Worm (Caenorhabditis elegans) whole organism, early embryonic: ENCODE results near the gene bus-8B.

Source experiments
- B0310.2 ChIP-seq: sonication (generic microtip); optimal IDR thresholded peaks from 2 replicates; lab custom pipeline; 2016; ENCODE audit warnings: mild to moderate bottlenecking, missing genetic modification characterization, missing compliant biosample characterization
- F13C5.2 ChIP-seq: sonication (generic microtip); optimal IDR thresholded peaks from 2 replicates; lab custom pipeline; 2017; ENCODE audit warnings: mild to moderate bottlenecking, missing genetic modification characterization, inconsistent platforms, missing compliant biosample characterization
- aly-1 ChIP-seq: sonication (generic microtip); optimal IDR thresholded peaks from 2 replicates; lab custom pipeline; 2016; ENCODE audit warnings: missing genetic modification characterization, missing compliant biosample characterization
- ama-1 ChIP-seq: fragments of 150-350 bp; optimal IDR thresholded peaks from 2 replicates; lab custom pipeline; 2014
- ceh-13 ChIP-seq: fragments of 200-800 bp; sonication (Bioruptor generic); optimal IDR thresholded peaks from 2 replicates; lab custom pipeline; 2018; ENCODE audit warnings: mild to moderate bottlenecking, missing genetic modification characterization, missing compliant biosample characterization
- ceh-36 ChIP-seq: sonication (generic microtip); optimal IDR thresholded peaks from 2 replicates; lab custom pipeline; 2016; ENCODE audit warnings: missing genetic modification characterization, inconsistent platforms, missing compliant biosample characterization
- ets-7 ChIP-seq: sonication (generic microtip); optimal IDR thresholded peaks from 2 replicates; lab custom pipeline; 2016; ENCODE audit warnings: missing genotype, missing genetic modification characterization, missing compliant biosample characterization
- flt-1 ChIP-seq: fragments of 200-800 bp; sonication (Bioruptor generic); IDR thresholded peaks from 2 replicates; pipeline ENCODE4 v1.3.6; 2022; ENCODE audit warnings: missing genetic modification characterization, missing compliant biosample characterization
- hmbx-1 ChIP-seq: sonication (generic microtip); optimal IDR thresholded peaks from 2 replicates; lab custom pipeline; 2016; ENCODE audit warnings: mild to moderate bottlenecking, missing genetic modification characterization, missing compliant biosample characterization
- hmg-4 ChIP-seq: fragments of 200-800 bp; sonication (Bioruptor generic); optimal IDR thresholded peaks from 2 replicates; lab custom pipeline; 2018; ENCODE audit warnings: mild to moderate bottlenecking, missing genetic modification characterization, missing compliant biosample characterization
- hnd-1 ChIP-seq: sonication (generic microtip); optimal IDR thresholded peaks from 2 replicates; lab custom pipeline; 2016; ENCODE audit warnings: missing genetic modification characterization, missing compliant biosample characterization
- pes-1 ChIP-seq: fragments of 200-800 bp; sonication (Bioruptor generic); IDR thresholded peaks from 2 replicates; pipeline ENCODE4 v1.3.6; 2022; ENCODE audit warnings: missing genetic modification reagents, missing genetic modification characterization, missing compliant biosample characterization
- scrt-1 ChIP-seq: fragments of 200-800 bp; sonication (Bioruptor generic); IDR thresholded peaks from 2 replicates; pipeline ENCODE4 v1.3.6; 2022; ENCODE audit warnings: missing genetic modification characterization, missing compliant biosample characterization
- sea-1 ChIP-seq: fragments of 200-800 bp; sonication (Bioruptor generic); conservative IDR thresholded peaks from 2 replicates; pipeline ENCODE4 v1.3.6; 2022; ENCODE audit warnings: missing genetic modification characterization, missing compliant biosample characterization
- tbx-11 ChIP-seq: fragments of 200-800 bp; sonication (Bioruptor generic); IDR thresholded peaks from 2 replicates; pipeline ENCODE4 v1.3.6; 2022; ENCODE audit warnings: missing genetic modification characterization, missing compliant biosample characterization
- tbx-37 ChIP-seq: fragments of 200-800 bp; sonication (Bioruptor generic); conservative IDR thresholded peaks from 2 replicates; pipeline ENCODE4 v1.3.6; 2022; ENCODE audit warnings: missing genetic modification reagents, missing genetic modification characterization, missing compliant biosample characterization
- tra-4 ChIP-seq: sonication (generic microtip); optimal IDR thresholded peaks from 2 replicates; lab custom pipeline; 2017; ENCODE audit warnings: missing genetic modification characterization, missing compliant biosample characterization

bus-8B gene

ce11 chrX:5455107-5455506 is 38.0 kb upstream of the bus-8B start:
- no peak for TF ChIP-seq tra-4 (tag; lab: Kevin White, UChicago)
- TF ChIP-seq hmg-4 (GFP tag; lab: Kevin White, UChicago), result no peak
- no peak for TF ChIP-seq hmbx-1 (tag; lab: Kevin White, UChicago)
- TF ChIP-seq ama-1 (lab: Kevin White, UChicago), result no peak
- TF ChIP-seq B0310.2 (tag; lab: Kevin White, UChicago), result no peak
- no peak for TF ChIP-seq pes-1 (GFP tag; lab: Robert Waterston, UW)
- no peak for TF ChIP-seq flt-1 (GFP tag; lab: Robert Waterston, UW)
- no peak for TF ChIP-seq tbx-37 (GFP tag; lab: Robert Waterston, UW)

- no peak for TF ChIP-seq tra-4 (tag; lab: Kevin White, UChicago)
- TF ChIP-seq F13C5.2 (tag; lab: Kevin White, UChicago), result no peak
- no peak for TF ChIP-seq flt-1 (GFP tag; lab: Robert Waterston, UW)
- TF ChIP-seq hmbx-1 (tag; lab: Kevin White, UChicago), result no peak
- TF ChIP-seq scrt-1 (GFP tag; lab: Robert Waterston, UW), result no peak
These were observed 35.9 kb upstream of the bus-8B start for ce11 chrX:5457184-5457583.

ce11 chrX:5458043-5458442 is 35.1 kb upstream of the bus-8B start:
- TF ChIP-seq tbx-37 (GFP tag; lab: Robert Waterston, UW) (no peak), flt-1 (GFP tag; lab: Robert Waterston, UW) (no peak), hmg-4 (GFP tag; lab: Kevin White, UChicago) (no peak), tra-4 (tag; lab: Kevin White, UChicago) (no peak)

DNA sequence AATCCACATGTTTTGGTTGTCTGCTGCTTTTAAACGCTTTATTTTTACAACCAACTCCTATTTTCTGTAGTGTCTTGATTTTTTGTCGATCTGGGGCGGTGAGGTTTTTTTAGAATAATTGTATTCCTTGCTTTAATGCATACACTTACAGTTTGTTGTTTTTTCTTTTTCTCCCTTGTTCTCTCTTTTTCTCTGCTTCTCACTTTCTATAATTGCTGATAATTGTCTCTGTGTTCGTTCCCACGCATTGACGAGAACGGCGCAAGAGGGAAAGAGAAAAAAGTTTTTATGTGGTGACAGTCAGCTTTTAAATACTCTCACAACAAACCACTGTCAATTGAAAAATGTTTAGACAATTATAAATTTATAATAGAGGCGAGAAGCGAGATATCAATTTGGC is 34.4 kb upstream of the bus-8B start:
- TF ChIP-seq B0310.2 (tag; lab: Kevin White, UChicago), result no peak

ce11 chrX:5460930-5461329 is 32.2 kb upstream of the bus-8B start, which contains the start of gene ddr-1:
ddr-1 (plus strand) TSS chrX:5461230.
- no peak for TF ChIP-seq ets-7 (tag; lab: Kevin White, UChicago)
- no peak for TF ChIP-seq ama-1 (lab: Kevin White, UChicago)
- TF ChIP-seq B0310.2 (tag; lab: Kevin White, UChicago), result no peak
- TF ChIP-seq F13C5.2 (tag; lab: Kevin White, UChicago), result no peak
- no peak for TF ChIP-seq tbx-11 (GFP tag; lab: Robert Waterston, UW)
- TF ChIP-seq hmbx-1 (tag; lab: Kevin White, UChicago), result no peak
- TF ChIP-seq ceh-36 (tag; lab: Kevin White, UChicago), result no peak
- no peak for TF ChIP-seq ceh-13 (GFP tag; lab: Kevin White, UChicago)
- no peak for TF ChIP-seq hmg-4 (GFP tag; lab: Kevin White, UChicago)
- no peak for TF ChIP-seq flt-1 (GFP tag; lab: Robert Waterston, UW)
- no peak for TF ChIP-seq sea-1 (GFP tag; lab: Robert Waterston, UW)
- TF ChIP-seq hnd-1, result no peak
- no peak for TF ChIP-seq pes-1 (GFP tag; lab: Robert Waterston, UW)
- TF ChIP-seq aly-1 (tag; lab: Kevin White, UChicago), result no peak
- TF ChIP-seq scrt-1 (GFP tag; lab: Robert Waterston, UW), result no peak

DNA sequence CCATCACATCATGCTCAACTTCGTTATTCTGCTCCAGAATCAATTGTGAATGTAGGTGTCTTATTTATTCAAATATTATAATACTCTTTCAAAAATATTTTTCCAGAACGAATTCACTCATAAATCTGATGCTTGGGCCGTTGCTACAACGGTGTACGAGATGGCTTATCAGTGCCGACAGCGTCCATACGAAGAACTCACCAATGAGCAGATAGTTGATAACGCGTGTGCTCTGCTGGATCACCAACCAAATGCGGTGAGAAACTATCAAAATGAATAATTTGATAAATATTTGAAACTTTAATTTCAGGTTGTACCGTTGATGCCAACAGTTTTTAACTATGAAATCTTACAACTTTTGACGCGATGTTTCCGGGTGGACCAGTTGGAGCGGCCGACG is 27.5 kb upstream of the bus-8B start:
- no peak for TF ChIP-seq scrt-1 (GFP tag; lab: Robert Waterston, UW)
- no peak for TF ChIP-seq pes-1 (GFP tag; lab: Robert Waterston, UW)
- TF ChIP-seq flt-1 (GFP tag; lab: Robert Waterston, UW), result no peak
- no peak for TF ChIP-seq hmbx-1 (tag; lab: Kevin White, UChicago)
- no peak for TF ChIP-seq ama-1 (lab: Kevin White, UChicago)
- no peak for TF ChIP-seq tbx-37 (GFP tag; lab: Robert Waterston, UW)
- no peak for TF ChIP-seq ceh-36 (tag; lab: Kevin White, UChicago)
- TF ChIP-seq tbx-11 (GFP tag; lab: Robert Waterston, UW), result no peak
- TF ChIP-seq tra-4 (tag; lab: Kevin White, UChicago), result no peak
- no peak for TF ChIP-seq B0310.2 (tag; lab: Kevin White, UChicago)
- TF ChIP-seq sea-1 (GFP tag; lab: Robert Waterston, UW), result no peak
- no peak for TF ChIP-seq F13C5.2 (tag; lab: Kevin White, UChicago)
- no peak for TF ChIP-seq ceh-13 (GFP tag; lab: Kevin White, UChicago)
- no peak for TF ChIP-seq hmg-4 (GFP tag; lab: Kevin White, UChicago)
- TF ChIP-seq ets-7 (tag; lab: Kevin White, UChicago), result no peak
- no peak for TF ChIP-seq hnd-1

ce11 chrX:5466149-5466548 is 27.0 kb upstream of the bus-8B start:
- TF ChIP-seq ceh-13 (GFP tag; lab: Kevin White, UChicago) (no peak), pes-1 (GFP tag; lab: Robert Waterston, UW) (no peak), hmbx-1 (tag; lab: Kevin White, UChicago) (no peak), aly-1 (tag; lab: Kevin White, UChicago) (no peak)

- TF ChIP-seq hmg-4 (GFP tag; lab: Kevin White, UChicago) (no peak), sea-1 (GFP tag; lab: Robert Waterston, UW) (no peak), B0310.2 (tag; lab: Kevin White, UChicago) (no peak), tra-4 (tag; lab: Kevin White, UChicago) (no peak), pes-1 (GFP tag; lab: Robert Waterston, UW) (no peak), hmbx-1 (tag; lab: Kevin White, UChicago) (no peak), scrt-1 (GFP tag; lab: Robert Waterston, UW) (no peak), ama-1 (lab: Kevin White, UChicago) (no peak), flt-1 (GFP tag; lab: Robert Waterston, UW) (no peak), tbx-37 (GFP tag; lab: Robert Waterston, UW) (no peak), tbx-11 (GFP tag; lab: Robert Waterston, UW) (no peak), F13C5.2 (tag; lab: Kevin White, UChicago) (no peak), ceh-13 (GFP tag; lab: Kevin White, UChicago) (no peak), hnd-1 (no peak), ceh-36 (tag; lab: Kevin White, UChicago) (no peak)
These were observed 25.8 kb upstream of the bus-8B start for ce11 chrX:5467308-5467707.
